Worm (Caenorhabditis elegans) whole organism, mixed stage, embryonic: ENCODE data around the gene srw-127.

ENCODE experiments used
- bed-3 ChIP-seq: fragments of 200-800 bp; sonication (Bioruptor generic); optimal IDR thresholded peaks from 3 replicates; lab custom pipeline; 2018; ENCODE audit warnings: mild to moderate bottlenecking, missing genetic modification characterization, moderate library complexity, missing compliant biosample characterization
- blmp-1 ChIP-seq: fragments of 150-350 bp; optimal IDR thresholded peaks from 2 replicates; lab custom pipeline; 2014; ENCODE audit warnings: missing biosample characterization, missing genetic modification characterization
- ceh-43 ChIP-seq: fragments of 200-800 bp; sonication (Bioruptor generic); optimal IDR thresholded peaks from 2 replicates; lab custom pipeline; 2018; ENCODE audit warnings: mild to moderate bottlenecking, missing genetic modification characterization, moderate library complexity, missing compliant biosample characterization
- ceh-83 ChIP-seq: fragments of 200-800 bp; sonication (Bioruptor generic); optimal IDR thresholded peaks from 2 replicates; lab custom pipeline; 2018; ENCODE audit warnings: mild to moderate bottlenecking, missing genetic modification characterization, missing compliant biosample characterization
- ces-1 ChIP-seq: fragments of 150-350 bp; optimal IDR thresholded peaks from 2 replicates; lab custom pipeline; 2014; ENCODE audit warnings: missing biosample characterization, missing genetic modification reagents, missing genetic modification characterization
- cnd-1 ChIP-seq: fragments of 200-800 bp; sonication (Bioruptor generic); optimal IDR thresholded peaks from 2 replicates; lab custom pipeline; 2018; ENCODE audit warnings: mild to moderate bottlenecking, missing genetic modification characterization, missing compliant biosample characterization
- drap-1 ChIP-seq: fragments of 200-800 bp; sonication (Bioruptor generic); optimal IDR thresholded peaks from 3 replicates; lab custom pipeline; 2018; ENCODE audit warnings: mild to moderate bottlenecking, missing genetic modification characterization, missing compliant biosample characterization
- elt-1 ChIP-seq: sonication (generic microtip); optimal IDR thresholded peaks from 2 replicates; lab custom pipeline; 2017; ENCODE audit warnings: missing genetic modification characterization, mild to moderate bottlenecking, missing compliant biosample characterization, antibody characterized with exemption, moderate library complexity, borderline replicate concordance; ENCODE audit not compliant: insufficient read depth
- elt-3 ChIP-seq: fragments of 150-350 bp; optimal IDR thresholded peaks from 2 replicates; lab custom pipeline; 2014; ENCODE audit warnings: missing biosample characterization, missing genetic modification characterization
- flh-1 ChIP-seq: fragments of 200-800 bp; sonication (Bioruptor generic); optimal IDR thresholded peaks from 2 replicates; lab custom pipeline; 2018; ENCODE audit warnings: mild to moderate bottlenecking, missing genetic modification characterization, moderate library complexity, missing compliant biosample characterization
- hlh-1 ChIP-seq: fragments of 150-350 bp; optimal IDR thresholded peaks from 2 replicates; lab custom pipeline; 2014; ENCODE audit warnings: missing biosample characterization, missing genetic modification reagents, missing genetic modification characterization
- lin-13 ChIP-seq: fragments of 150-350 bp; optimal IDR thresholded peaks from 2 replicates; lab custom pipeline; 2014; ENCODE audit warnings: missing biosample characterization, missing genetic modification characterization
- lin-32 ChIP-seq: fragments of 200-800 bp; sonication (Bioruptor generic); optimal IDR thresholded peaks from 2 replicates; lab custom pipeline; 2018; ENCODE audit warnings: mild to moderate bottlenecking, missing genetic modification characterization, missing compliant biosample characterization
- mab-5 ChIP-seq: fragments of 150-350 bp; optimal IDR thresholded peaks from 2 replicates; lab custom pipeline; 2014; ENCODE audit warnings: missing biosample characterization, missing genetic modification characterization
- nhr-12 ChIP-seq: fragments of 150-350 bp; optimal IDR thresholded peaks from 2 replicates; lab custom pipeline; 2014; ENCODE audit warnings: missing biosample characterization, missing genetic modification characterization
- nhr-2 ChIP-seq: fragments of 150-350 bp; optimal IDR thresholded peaks from 2 replicates; lab custom pipeline; 2014; ENCODE audit warnings: missing biosample characterization, missing genetic modification characterization
- nhr-237 ChIP-seq: fragments of 150-350 bp; optimal IDR thresholded peaks from 2 replicates; lab custom pipeline; 2014; ENCODE audit warnings: missing biosample characterization, missing genetic modification characterization
- nhr-28 ChIP-seq: fragments of 150-350 bp; optimal IDR thresholded peaks from 2 replicates; lab custom pipeline; 2014; ENCODE audit warnings: missing biosample characterization, missing genetic modification characterization
- nhr-76 ChIP-seq: sonication (generic microtip); optimal IDR thresholded peaks from 2 replicates; lab custom pipeline; 2017; ENCODE audit warnings: missing biosample characterization, missing genetic modification characterization
- pha-4 ChIP-seq: fragments of 150-350 bp; optimal IDR thresholded peaks from 2 replicates; lab custom pipeline; 2018; ENCODE audit warnings: missing biosample characterization, missing genetic modification reagents, missing genetic modification characterization
- snpc-4 ChIP-seq: fragments of 150-350 bp; optimal IDR thresholded peaks from 2 replicates; lab custom pipeline; 2014; ENCODE audit warnings: missing biosample characterization, missing genetic modification characterization
- sptf-1 ChIP-seq: sonication (generic microtip); optimal IDR thresholded peaks from 2 replicates; lab custom pipeline; 2017; ENCODE audit warnings: mild to moderate bottlenecking, missing genetic modification characterization, moderate library complexity, missing compliant biosample characterization
- unc-120 ChIP-seq: sonication (generic microtip); optimal IDR thresholded peaks from 2 replicates; lab custom pipeline; 2017; ENCODE audit warnings: missing genetic modification characterization, missing compliant biosample characterization; ENCODE audit not compliant: poor library complexity, severe bottlenecking
- unc-39 ChIP-seq: fragments of 150-350 bp; optimal IDR thresholded peaks from 2 replicates; lab custom pipeline; 2014; ENCODE audit warnings: missing biosample characterization, missing genetic modification characterization
- unc-62 ChIP-seq: fragments of 150-350 bp; optimal IDR thresholded peaks from 2 replicates; lab custom pipeline; 2014; ENCODE audit warnings: missing biosample characterization, missing genetic modification reagents, missing genetic modification characterization
- zip-8 ChIP-seq: fragments of 150-350 bp; optimal IDR thresholded peaks from 2 replicates; lab custom pipeline; 2014; ENCODE audit warnings: missing biosample characterization, missing genetic modification characterization
- ztf-11 ChIP-seq: fragments of 150-350 bp; optimal IDR thresholded peaks from 2 replicates; lab custom pipeline; 2014; ENCODE audit warnings: missing biosample characterization, missing genetic modification characterization

The srw-127 gene

ce11 chrV:6993999-6994398 lies 18.7 kb upstream of the srw-127 start:
- TF ChIP-seq nhr-76 (tag; lab: Kevin White, UChicago): no peak
- TF ChIP-seq mab-5 (tag; lab: Kevin White, UChicago): no peak

DNA sequence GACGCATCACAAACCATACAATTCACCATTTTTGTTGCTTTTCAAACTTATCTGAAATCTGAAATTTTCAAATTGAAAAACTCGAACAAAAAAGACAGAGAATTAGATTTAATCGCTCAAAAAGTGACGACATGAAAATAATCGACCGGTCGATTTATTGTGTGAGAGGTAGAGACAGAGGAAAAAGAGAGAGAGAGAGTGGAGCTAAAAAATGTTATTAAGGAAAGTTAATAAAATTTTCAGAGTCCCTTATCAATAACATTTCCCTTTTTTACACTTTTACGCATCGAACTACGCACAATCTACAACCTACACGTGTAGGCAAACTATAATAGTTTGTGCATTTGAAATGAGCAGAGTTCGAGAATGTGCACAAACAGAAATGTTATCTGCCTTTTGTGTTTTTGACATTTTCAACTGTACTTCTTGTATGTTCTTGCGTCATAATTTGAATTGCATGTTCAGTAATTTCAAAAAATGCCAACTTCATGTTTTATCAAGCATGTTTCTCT lies 15.6 kb upstream of the srw-127 start, which contains the start of gene nhr-107:
Gene nhr-107 (minus strand): TSS at position 51 of the 512 bp plus-strand sequence.
- TF ChIP-seq zip-8 (peak; percentile 22), nhr-12 (tag; lab: Kevin White, UChicago) (no peak), snpc-4 (tag; lab: Kevin White, UChicago) (no peak)
- TF ChIP-seq, all 35 proteins: peak for 1

DNA sequence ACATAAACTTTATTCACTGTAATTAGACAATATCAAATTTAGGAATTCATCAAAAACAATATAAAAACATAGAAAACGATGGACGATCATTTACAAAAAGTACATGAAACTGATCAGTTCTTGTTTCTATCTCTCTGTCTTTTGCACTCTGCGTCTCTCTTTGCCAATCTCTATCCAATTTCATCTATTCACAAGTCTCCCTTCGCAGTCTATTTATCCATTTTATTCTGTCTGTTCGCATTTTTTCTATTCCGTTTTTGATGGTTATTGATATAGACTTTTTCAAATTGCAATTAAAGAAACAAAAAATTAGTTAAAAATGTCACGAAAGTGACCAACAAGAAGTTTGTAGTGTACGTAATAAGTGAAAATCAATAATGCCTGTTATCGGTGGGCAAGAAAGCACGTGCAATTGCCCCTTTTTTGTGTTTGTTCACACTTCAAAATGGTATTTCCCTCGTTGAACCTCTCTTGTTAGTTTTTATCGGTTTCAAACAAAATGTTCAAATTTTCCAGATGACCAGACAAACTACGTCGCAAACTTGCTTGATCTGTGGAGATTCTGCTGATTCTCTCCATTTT lies 14.3 kb upstream of the srw-127 start, which contains the start of gene nhr-42:
Gene nhr-42 (plus strand): TSS at position 517 of the 582 bp plus-strand sequence.
- no peak for TF ChIP-seq ceh-83 (GFP tag; lab: Kevin White, UChicago)
- no peak for TF ChIP-seq cnd-1 (tag; lab: Kevin White, UChicago)
- TF ChIP-seq ztf-11 (tag; lab: Kevin White, UChicago): no peak
- no peak for TF ChIP-seq unc-39
- TF ChIP-seq unc-62 (GFP tag; lab: Kevin White, UChicago): no peak
- TF ChIP-seq unc-120 (tag; lab: Kevin White, UChicago): no peak
- TF ChIP-seq nhr-2 (tag; lab: Kevin White, UChicago): no peak
- TF ChIP-seq nhr-76 (tag; lab: Kevin White, UChicago): no peak
- TF ChIP-seq drap-1 (GFP tag; lab: Kevin White, UChicago): no peak
- no peak for TF ChIP-seq bed-3 (GFP tag; lab: Kevin White, UChicago)
- TF ChIP-seq pha-4 (tag; lab: Kevin White, UChicago): no peak
- TF ChIP-seq elt-3: no peak
- TF ChIP-seq, all 35 proteins: peak for 0

ce11 chrV:7000734-7001133 lies 12.0 kb upstream of the srw-127 start:
- TF ChIP-seq unc-62 (GFP tag; lab: Kevin White, UChicago) (no peak), unc-120 (tag; lab: Kevin White, UChicago) (no peak), zip-8 (peak; percentile 71), ceh-43 (GFP tag; lab: Kevin White, UChicago) (no peak), nhr-28 (tag; lab: Kevin White, UChicago) (no peak), blmp-1 (no peak)

DNA sequence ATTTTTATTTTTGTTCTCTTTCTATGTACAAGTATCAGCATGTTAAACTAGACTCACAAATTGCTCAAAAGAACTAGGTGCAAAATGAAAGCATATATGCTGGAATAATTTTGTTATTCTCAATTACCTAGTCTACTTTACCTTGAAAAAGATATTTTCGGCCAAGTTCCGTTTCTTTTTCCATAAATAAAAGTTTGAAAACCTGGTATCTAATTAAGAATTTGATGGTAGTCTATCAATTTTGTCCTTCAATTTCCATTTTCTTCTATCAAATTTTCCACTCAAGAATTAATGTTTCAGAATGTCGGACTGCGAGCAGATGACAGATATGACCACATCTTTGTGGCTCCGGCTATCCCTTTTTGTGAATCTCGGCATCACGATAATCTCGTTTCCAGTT lies 8.9 kb upstream of the srw-127 start, which contains the start of gene srab-4:
Gene srab-4 (plus strand): TSS at position 301 of the 400 bp plus-strand sequence.
- TF ChIP-seq drap-1 (GFP tag; lab: Kevin White, UChicago): no peak
- TF ChIP-seq hlh-1 (tag; lab: Kevin White, UChicago): no peak
- TF ChIP-seq zip-8: no peak
- no peak for TF ChIP-seq pha-4 (tag; lab: Kevin White, UChicago)
- TF ChIP-seq ces-1: no peak
- no peak for TF ChIP-seq lin-32 (GFP tag; lab: Kevin White, UChicago)
- TF ChIP-seq mab-5 (tag; lab: Kevin White, UChicago): no peak
- TF ChIP-seq nhr-2 (tag; lab: Kevin White, UChicago): no peak
- no peak for TF ChIP-seq ztf-11 (tag; lab: Kevin White, UChicago)
- TF ChIP-seq lin-13: no peak
- TF ChIP-seq unc-39: no peak

ce11 chrV:7005964-7006363 lies 6.8 kb upstream of the srw-127 start, which contains the start of gene spig-10:
spig-10 (plus strand) TSS chrV:7006264.
- TF ChIP-seq elt-3: no peak
- TF ChIP-seq unc-120 (tag; lab: Kevin White, UChicago): no peak
- TF ChIP-seq drap-1 (GFP tag; lab: Kevin White, UChicago): no peak
- no peak for TF ChIP-seq lin-32 (GFP tag; lab: Kevin White, UChicago)
- TF ChIP-seq cnd-1 (tag; lab: Kevin White, UChicago): no peak
- TF ChIP-seq zip-8: no peak
- TF ChIP-seq flh-1 (GFP tag; lab: Kevin White, UChicago): no peak
- no peak for TF ChIP-seq bed-3 (GFP tag; lab: Kevin White, UChicago)
- no peak for TF ChIP-seq sptf-1
- TF ChIP-seq lin-13: no peak
- TF ChIP-seq ces-1: no peak
- TF ChIP-seq blmp-1: no peak
- no peak for TF ChIP-seq elt-1
- TF ChIP-seq mab-5 (tag; lab: Kevin White, UChicago): no peak
- no peak for TF ChIP-seq nhr-237 (tag; lab: Kevin White, UChicago)
- TF ChIP-seq, all 35 proteins: peak for 0
